Worm (Caenorhabditis elegans) whole organism, mixed stage, embryonic: ENCODE data around the gene M79.2.

Experiments used
- M03D4.4 ChIP-seq: sonication (generic microtip); optimal IDR thresholded peaks from 2 replicates; lab custom pipeline; 2017; ENCODE audit warnings: mild to moderate bottlenecking, missing genetic modification characterization, missing compliant biosample characterization
- bed-3 ChIP-seq: fragments of 200-800 bp; sonication (Bioruptor generic); optimal IDR thresholded peaks from 3 replicates; lab custom pipeline; 2018; ENCODE audit warnings: mild to moderate bottlenecking, missing genetic modification characterization, moderate library complexity, missing compliant biosample characterization
- blmp-1 ChIP-seq: fragments of 150-350 bp; optimal IDR thresholded peaks from 2 replicates; lab custom pipeline; 2014; ENCODE audit warnings: missing biosample characterization, missing genetic modification characterization
- ceh-39 ChIP-seq: fragments of 150-350 bp; optimal IDR thresholded peaks from 2 replicates; lab custom pipeline; 2014; ENCODE audit warnings: missing biosample characterization, missing genetic modification characterization
- ceh-43 ChIP-seq: fragments of 200-800 bp; sonication (Bioruptor generic); optimal IDR thresholded peaks from 2 replicates; lab custom pipeline; 2018; ENCODE audit warnings: mild to moderate bottlenecking, missing genetic modification characterization, moderate library complexity, missing compliant biosample characterization
- ceh-83 ChIP-seq: fragments of 200-800 bp; sonication (Bioruptor generic); optimal IDR thresholded peaks from 2 replicates; lab custom pipeline; 2018; ENCODE audit warnings: mild to moderate bottlenecking, missing genetic modification characterization, missing compliant biosample characterization
- ces-1 ChIP-seq: fragments of 150-350 bp; optimal IDR thresholded peaks from 2 replicates; lab custom pipeline; 2014; ENCODE audit warnings: missing biosample characterization, missing genetic modification reagents, missing genetic modification characterization
- cnd-1 ChIP-seq: fragments of 200-800 bp; sonication (Bioruptor generic); optimal IDR thresholded peaks from 2 replicates; lab custom pipeline; 2018; ENCODE audit warnings: mild to moderate bottlenecking, missing genetic modification characterization, missing compliant biosample characterization
- drap-1 ChIP-seq: fragments of 200-800 bp; sonication (Bioruptor generic); optimal IDR thresholded peaks from 3 replicates; lab custom pipeline; 2018; ENCODE audit warnings: mild to moderate bottlenecking, missing genetic modification characterization, missing compliant biosample characterization
- elt-1 ChIP-seq: sonication (generic microtip); optimal IDR thresholded peaks from 2 replicates; lab custom pipeline; 2017; ENCODE audit warnings: missing genetic modification characterization, mild to moderate bottlenecking, missing compliant biosample characterization, antibody characterized with exemption, moderate library complexity, borderline replicate concordance; ENCODE audit not compliant: insufficient read depth
- elt-3 ChIP-seq: fragments of 150-350 bp; optimal IDR thresholded peaks from 2 replicates; lab custom pipeline; 2014; ENCODE audit warnings: missing biosample characterization, missing genetic modification characterization
- flh-1 ChIP-seq: fragments of 200-800 bp; sonication (Bioruptor generic); optimal IDR thresholded peaks from 2 replicates; lab custom pipeline; 2018; ENCODE audit warnings: mild to moderate bottlenecking, missing genetic modification characterization, moderate library complexity, missing compliant biosample characterization
- ham-2 ChIP-seq: fragments of 200-800 bp; sonication (Bioruptor generic); optimal IDR thresholded peaks from 2 replicates; lab custom pipeline; 2018; ENCODE audit warnings: mild to moderate bottlenecking, missing genetic modification characterization, missing compliant biosample characterization
- hlh-1 ChIP-seq: fragments of 150-350 bp; optimal IDR thresholded peaks from 2 replicates; lab custom pipeline; 2014; ENCODE audit warnings: missing biosample characterization, missing genetic modification reagents, missing genetic modification characterization
- lin-13 ChIP-seq: fragments of 150-350 bp; optimal IDR thresholded peaks from 2 replicates; lab custom pipeline; 2014; ENCODE audit warnings: missing biosample characterization, missing genetic modification characterization
- lin-32 ChIP-seq: fragments of 200-800 bp; sonication (Bioruptor generic); optimal IDR thresholded peaks from 2 replicates; lab custom pipeline; 2018; ENCODE audit warnings: mild to moderate bottlenecking, missing genetic modification characterization, missing compliant biosample characterization
- lsy-2 ChIP-seq: fragments of 150-350 bp; optimal IDR thresholded peaks from 2 replicates; lab custom pipeline; 2014; ENCODE audit warnings: missing biosample characterization, missing genetic modification characterization
- mab-5 ChIP-seq: fragments of 150-350 bp; optimal IDR thresholded peaks from 2 replicates; lab custom pipeline; 2014; ENCODE audit warnings: missing biosample characterization, missing genetic modification characterization
- mep-1 ChIP-seq: fragments of 150-350 bp; optimal IDR thresholded peaks from 2 replicates; lab custom pipeline; 2017; ENCODE audit warnings: missing biosample characterization, missing genetic modification reagents, missing genetic modification characterization, inconsistent platforms
- mls-2 ChIP-seq: sonication (generic microtip); optimal IDR thresholded peaks from 2 replicates; lab custom pipeline; 2016; ENCODE audit warnings: mild to moderate bottlenecking, missing genetic modification characterization, moderate library complexity, missing compliant biosample characterization
- nhr-12 ChIP-seq: fragments of 150-350 bp; optimal IDR thresholded peaks from 2 replicates; lab custom pipeline; 2014; ENCODE audit warnings: missing biosample characterization, missing genetic modification characterization
- nhr-2 ChIP-seq: fragments of 150-350 bp; optimal IDR thresholded peaks from 2 replicates; lab custom pipeline; 2014; ENCODE audit warnings: missing biosample characterization, missing genetic modification characterization
- nhr-237 ChIP-seq: fragments of 150-350 bp; optimal IDR thresholded peaks from 2 replicates; lab custom pipeline; 2014; ENCODE audit warnings: missing biosample characterization, missing genetic modification characterization
- nhr-28 ChIP-seq: fragments of 150-350 bp; optimal IDR thresholded peaks from 2 replicates; lab custom pipeline; 2014; ENCODE audit warnings: missing biosample characterization, missing genetic modification characterization
- nhr-76 ChIP-seq: sonication (generic microtip); optimal IDR thresholded peaks from 2 replicates; lab custom pipeline; 2017; ENCODE audit warnings: missing biosample characterization, missing genetic modification characterization
- pha-4 ChIP-seq: fragments of 150-350 bp; optimal IDR thresholded peaks from 2 replicates; lab custom pipeline; 2018; ENCODE audit warnings: missing biosample characterization, missing genetic modification reagents, missing genetic modification characterization
- sem-2 ChIP-seq: fragments of 200-800 bp; sonication (Bioruptor generic); optimal IDR thresholded peaks from 2 replicates; lab custom pipeline; 2018; ENCODE audit warnings: mild to moderate bottlenecking, missing genetic modification characterization, missing compliant biosample characterization
- snpc-4 ChIP-seq: fragments of 150-350 bp; optimal IDR thresholded peaks from 2 replicates; lab custom pipeline; 2014; ENCODE audit warnings: missing biosample characterization, missing genetic modification characterization
- sptf-1 ChIP-seq: sonication (generic microtip); optimal IDR thresholded peaks from 2 replicates; lab custom pipeline; 2017; ENCODE audit warnings: mild to moderate bottlenecking, missing genetic modification characterization, moderate library complexity, missing compliant biosample characterization
- tbx-8 ChIP-seq: fragments of 200-800 bp; sonication (Bioruptor generic); optimal IDR thresholded peaks from 2 replicates; lab custom pipeline; 2018; ENCODE audit warnings: mild to moderate bottlenecking, missing genetic modification characterization, moderate library complexity, missing compliant biosample characterization
- unc-120 ChIP-seq: sonication (generic microtip); optimal IDR thresholded peaks from 2 replicates; lab custom pipeline; 2017; ENCODE audit warnings: missing genetic modification characterization, missing compliant biosample characterization; ENCODE audit not compliant: poor library complexity, severe bottlenecking
- unc-39 ChIP-seq: fragments of 150-350 bp; optimal IDR thresholded peaks from 2 replicates; lab custom pipeline; 2014; ENCODE audit warnings: missing biosample characterization, missing genetic modification characterization
- unc-62 ChIP-seq: fragments of 150-350 bp; optimal IDR thresholded peaks from 2 replicates; lab custom pipeline; 2014; ENCODE audit warnings: missing biosample characterization, missing genetic modification reagents, missing genetic modification characterization
- zip-8 ChIP-seq: fragments of 150-350 bp; optimal IDR thresholded peaks from 2 replicates; lab custom pipeline; 2014; ENCODE audit warnings: missing biosample characterization, missing genetic modification characterization
- ztf-11 ChIP-seq: fragments of 150-350 bp; optimal IDR thresholded peaks from 2 replicates; lab custom pipeline; 2014; ENCODE audit warnings: missing biosample characterization, missing genetic modification characterization

Gene M79.2

DNA sequence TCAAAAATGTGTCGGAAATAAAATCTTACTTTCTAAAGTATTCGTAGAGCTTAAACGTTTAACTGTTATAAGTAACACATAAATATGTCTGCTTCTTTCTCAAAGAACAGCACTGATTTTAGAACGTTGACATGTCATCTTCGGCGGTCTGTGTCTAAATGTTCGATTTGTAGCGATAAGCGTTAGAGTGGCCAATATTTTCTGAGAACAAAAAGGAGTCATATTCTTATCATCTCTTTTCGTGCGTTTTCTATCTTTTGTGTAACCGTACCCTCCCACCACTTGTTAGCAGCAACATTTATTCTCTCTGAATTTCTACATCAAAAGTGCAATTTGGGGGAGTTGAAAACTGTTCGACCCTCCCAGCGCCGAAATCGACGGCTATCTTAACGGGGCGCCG, 16.5 kb upstream of the M79.2 start:
- TF ChIP-seq sptf-1 (tag; lab: Kevin White, UChicago) (no peak), nhr-2 (no peak), ceh-83 (no peak), ceh-43 (GFP tag; lab: Kevin White, UChicago) (no peak), mls-2 (tag; lab: Kevin White, UChicago) (no peak), mep-1 (tag; lab: Kevin White, UChicago) (no peak), flh-1 (GFP tag; lab: Kevin White, UChicago) (no peak), M03D4.4 (no peak), zip-8 (tag; lab: Kevin White, UChicago) (no peak)

DNA sequence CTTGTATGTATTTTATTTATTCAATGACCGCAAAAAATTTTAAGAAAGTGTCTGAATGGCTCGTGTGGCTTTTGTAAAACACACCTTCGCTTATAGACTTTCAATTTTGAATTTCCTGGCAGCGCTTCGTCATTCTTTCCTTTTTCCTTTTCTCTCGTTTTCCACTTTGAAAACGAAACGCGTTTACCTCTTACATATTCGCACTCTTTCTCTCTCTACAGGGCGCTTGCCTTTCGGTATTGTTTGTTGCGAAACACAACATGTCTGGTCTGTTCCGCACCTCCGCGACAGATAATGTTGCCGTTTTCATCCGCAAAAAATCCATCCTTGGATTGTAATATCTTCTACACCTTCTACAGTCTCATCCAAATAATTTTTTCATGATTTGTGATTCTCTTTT, 12.0 kb upstream of the M79.2 start:
- TF ChIP-seq blmp-1 (tag; lab: Kevin White, UChicago), result peak; percentile 71
- TF ChIP-seq tbx-8 (GFP tag; lab: Kevin White, UChicago), result no peak
- TF ChIP-seq, all 35 proteins: peak for 1

- TF ChIP-seq drap-1 (GFP tag; lab: Kevin White, UChicago) (no peak), zip-8 (tag; lab: Kevin White, UChicago) (peak; percentile 12)
Measured at ce11 chrX:10639403-10639812, 10.8 kb upstream of the M79.2 start.

ce11 chrX:10637048-10637928, 8.7 kb upstream of the M79.2 start:
- TF ChIP-seq ceh-43 (GFP tag; lab: Kevin White, UChicago) (no peak), zip-8 (tag; lab: Kevin White, UChicago) (no peak), flh-1 (GFP tag; lab: Kevin White, UChicago) (no peak), blmp-1 (tag; lab: Kevin White, UChicago) (no peak), hlh-1 (tag; lab: Kevin White, UChicago) (no peak), tbx-8 (GFP tag; lab: Kevin White, UChicago) (no peak), unc-39 (tag; lab: Kevin White, UChicago) (no peak), ces-1 (GFP tag; lab: Kevin White, UChicago) (peak; percentile 34), sptf-1 (tag; lab: Kevin White, UChicago) (no peak), nhr-12 (tag; lab: Kevin White, UChicago) (no peak), ceh-83 (no peak), lin-13 (tag; lab: Kevin White, UChicago) (no peak), bed-3 (GFP tag; lab: Kevin White, UChicago) (no peak), unc-120 (peak; percentile 61), pha-4 (peak; percentile 30), lsy-2 (tag; lab: Kevin White, UChicago) (no peak), mab-5 (tag; lab: Kevin White, UChicago) (no peak), nhr-28 (tag; lab: Kevin White, UChicago) (no peak), nhr-76 (tag; lab: Kevin White, UChicago) (no peak), nhr-237 (tag; lab: Kevin White, UChicago) (peak; percentile 59), unc-62 (GFP tag; lab: Kevin White, UChicago) (peak; percentile 44), mep-1 (tag; lab: Kevin White, UChicago) (peak; percentile 62), lin-32 (GFP tag; lab: Kevin White, UChicago) (no peak), nhr-2 (no peak), sem-2 (GFP tag; lab: Kevin White, UChicago) (no peak), elt-3 (tag; lab: Kevin White, UChicago) (no peak), elt-1 (tag; lab: Kevin White, UChicago) (no peak), drap-1 (GFP tag; lab: Kevin White, UChicago) (peak; percentile 13), ztf-11 (tag; lab: Kevin White, UChicago) (no peak), snpc-4 (tag; lab: Kevin White, UChicago) (no peak), cnd-1 (tag; lab: Kevin White, UChicago) (no peak), mls-2 (tag; lab: Kevin White, UChicago) (no peak), ham-2 (peak; percentile 94), ceh-39 (tag; lab: Kevin White, UChicago) (no peak), M03D4.4 (no peak)
